1 fruit fly cellular context compared by ENCODE assay signal in the genomic region with DNA sequence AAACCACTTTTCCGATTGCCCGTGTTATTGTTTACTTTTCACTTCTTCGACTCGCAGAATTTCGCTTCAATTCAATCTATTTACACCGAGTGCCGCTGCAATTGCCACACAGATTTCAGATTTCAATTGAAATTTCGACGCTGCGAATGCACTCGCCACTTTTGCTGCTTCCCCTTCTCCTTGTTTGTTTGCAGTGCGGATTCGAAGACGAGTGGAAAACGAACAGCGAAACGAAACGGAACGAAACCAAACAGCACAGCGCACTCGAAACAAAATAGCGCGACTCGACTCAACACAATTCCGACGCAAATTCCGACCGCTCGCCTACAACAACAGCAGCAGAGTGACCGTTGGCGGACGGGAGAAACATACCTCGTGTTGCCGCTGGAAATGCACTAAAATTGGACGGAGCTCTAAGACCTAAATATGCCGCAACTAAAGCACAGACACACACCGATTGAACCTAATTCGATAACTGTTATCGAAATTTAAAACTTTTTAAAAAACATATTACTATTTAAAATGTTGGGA.
A peak's percentile ranks its signal among the peaks of the same experiment; 100 is the strongest.
TF ChIP-seq lines count a peak whose summit lies in the region.

A gene (minus strand): TSS at position 345 of the 531 bp plus-strand sequence.

TF ChIP-seq in whole organism, embryonic, 481 proteins besides CTCF, POLR2A, EP300 and RAD21 (continued from another document):
- TF ChIP-seq CG34422 (GFP tag; IDR thresholded peaks at IDR 0.05; lab: Robert Waterston, UW) (peak; percentile 60; the same call in 1 of the 3 replicates), Myb (GFP tag; optimal IDR thresholded peaks at IDR 0.05; lab: Kevin White, UChicago) (peak; percentile 84), Sry-δ (GFP tag; optimal IDR thresholded peaks at IDR 0.05; lab: Kevin White, UChicago) (peak; percentile 61), Abd-B (GFP tag; optimal IDR thresholded peaks at IDR 0.05; lab: Kevin White, UChicago) (no peak), CG4707 (GFP tag; optimal IDR thresholded peaks at IDR 0.05; lab: Kevin White, UChicago) (peak; percentile 38), Hr39 (optimal IDR thresholded peaks at IDR 0.05; lab: Kevin White, UChicago) (no peak), rib (GFP tag; IDR thresholded peaks at IDR 0.05; lab: Robert Waterston, UW) (peak; percentile 85), stwl (tag; optimal IDR thresholded peaks at IDR 0.05; lab: Kevin White, UChicago) (peak; percentile 43), Sin3A (optimal IDR thresholded peaks at IDR 0.05; lab: Kevin White, UChicago) (peak; percentile 37), vnd (GFP tag; IDR thresholded peaks at IDR 0.05; lab: Robert Waterston, UW; ENCODE audit: partially characterized antibody) (no peak), pb (GFP tag; optimal IDR thresholded peaks at IDR 0.05; lab: Kevin White, UChicago) (peak; percentile 29), bbx (GFP tag; IDR thresholded peaks at IDR 0.05; lab: Robert Waterston, UW; ENCODE audit: partially characterized antibody) (peak; percentile 65), dpn (GFP tag; optimal IDR thresholded peaks at IDR 0.05; lab: Kevin White, UChicago) (peak in 1 of 2 experiments; percentile 44), her (GFP tag; optimal IDR thresholded peaks at IDR 0.05; lab: Kevin White, UChicago) (peak; percentile 67), ewg (GFP tag; optimal IDR thresholded peaks at IDR 0.05; lab: Kevin White, UChicago) (peak; percentile 15)
